Worm (Caenorhabditis elegans) whole organism, early embryonic: ENCODE results near the gene Y57A10C.10.

Experiments
- ama-1 ChIP-seq: fragments of 150-350 bp; optimal IDR thresholded peaks from 2 replicates; lab custom pipeline; 2014
- ceh-36 ChIP-seq: sonication (generic microtip); optimal IDR thresholded peaks from 2 replicates; lab custom pipeline; 2016; ENCODE audit warnings: missing genetic modification characterization, inconsistent platforms, missing compliant biosample characterization
- flt-1 ChIP-seq: fragments of 200-800 bp; sonication (Bioruptor generic); IDR thresholded peaks from 2 replicates; pipeline ENCODE4 v1.3.6; 2022; ENCODE audit warnings: missing genetic modification characterization, missing compliant biosample characterization
- hnd-1 ChIP-seq: sonication (generic microtip); optimal IDR thresholded peaks from 2 replicates; lab custom pipeline; 2016; ENCODE audit warnings: missing genetic modification characterization, missing compliant biosample characterization
- pes-1 ChIP-seq: fragments of 200-800 bp; sonication (Bioruptor generic); IDR thresholded peaks from 2 replicates; pipeline ENCODE4 v1.3.6; 2022; ENCODE audit warnings: missing genetic modification reagents, missing genetic modification characterization, missing compliant biosample characterization
- sea-1 ChIP-seq: fragments of 200-800 bp; sonication (Bioruptor generic); conservative IDR thresholded peaks from 2 replicates; pipeline ENCODE4 v1.3.6; 2022; ENCODE audit warnings: missing genetic modification characterization, missing compliant biosample characterization
- tbx-11 ChIP-seq: fragments of 200-800 bp; sonication (Bioruptor generic); IDR thresholded peaks from 2 replicates; pipeline ENCODE4 v1.3.6; 2022; ENCODE audit warnings: missing genetic modification characterization, missing compliant biosample characterization
- tbx-37 ChIP-seq: fragments of 200-800 bp; sonication (Bioruptor generic); conservative IDR thresholded peaks from 2 replicates; pipeline ENCODE4 v1.3.6; 2022; ENCODE audit warnings: missing genetic modification reagents, missing genetic modification characterization, missing compliant biosample characterization

DNA sequence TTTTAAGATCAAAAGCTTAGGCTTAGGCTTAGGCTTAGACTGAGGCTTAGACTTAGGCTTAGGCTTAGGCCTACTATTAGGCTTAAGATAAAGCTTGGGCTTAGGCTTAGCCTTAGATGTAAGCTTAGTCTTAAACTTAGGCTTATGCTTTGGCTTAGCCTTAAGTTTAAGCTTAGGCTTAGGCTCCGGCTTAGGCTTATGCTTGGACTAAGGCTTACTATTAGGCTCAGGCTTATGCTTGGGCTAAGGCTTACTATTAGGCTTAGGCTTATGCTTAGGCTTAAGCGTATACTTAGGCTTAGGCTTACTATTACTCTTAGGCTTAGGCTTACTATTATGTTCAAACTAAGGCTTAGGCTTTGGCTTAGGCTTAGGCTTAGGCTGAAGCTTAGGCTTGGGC lies 4.3 kb downstream of the Y57A10C.10 start:
- TF ChIP-seq tbx-11 (GFP tag; lab: Robert Waterston, UW) (no peak), ama-1 (lab: Kevin White, UChicago) (no peak), ceh-36 (tag; lab: Kevin White, UChicago) (peak; percentile 82), tbx-37 (no peak), flt-1 (GFP tag; lab: Robert Waterston, UW) (no peak), sea-1 (no peak), hnd-1 (tag; lab: Kevin White, UChicago) (no peak), pes-1 (no peak)
